Worm (Caenorhabditis elegans): ENCODE data around the gene lsy-13.

DNA sequence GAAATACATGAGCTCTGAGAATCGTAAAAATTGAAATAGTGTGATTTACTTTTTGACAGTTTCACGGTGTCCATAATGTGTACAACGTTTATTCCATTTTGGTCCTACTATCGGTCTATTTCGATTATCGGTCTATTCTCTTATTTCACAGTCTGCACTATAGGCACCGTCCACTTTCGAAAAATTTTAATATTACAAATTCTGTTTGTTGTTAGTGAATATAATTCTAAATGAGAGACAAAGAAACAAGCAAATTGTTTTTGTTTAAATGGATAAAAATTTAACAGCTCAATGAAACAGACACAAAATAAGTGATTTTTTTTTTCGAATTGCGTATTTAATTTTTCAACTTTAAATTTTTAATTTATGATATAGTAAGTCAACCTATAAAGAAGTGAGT lies 34.5 kb downstream of the lsy-13 start:
- TF ChIP-seq nhr-76 (tag; optimal IDR thresholded peaks at IDR 0.05) (no peak), ceh-39 (tag; optimal IDR thresholded peaks at IDR 0.05) (no peak), nhr-12 (tag; optimal IDR thresholded peaks at IDR 0.05) (no peak), blmp-1 (tag; optimal IDR thresholded peaks at IDR 0.05) (no peak), snpc-4 (tag; optimal IDR thresholded peaks at IDR 0.05) (no peak), sptf-1 (tag; optimal IDR thresholded peaks at IDR 0.05) (no peak), lsy-2 (tag; optimal IDR thresholded peaks at IDR 0.05) (no peak), unc-62 (GFP tag; optimal IDR thresholded peaks at IDR 0.05) (no peak), nhr-237 (tag; optimal IDR thresholded peaks at IDR 0.05) (no peak), hlh-1 (tag; optimal IDR thresholded peaks at IDR 0.05) (no peak)
